Fruit fly (Drosophila melanogaster): ENCODE data around the gene CG3349.

- TF ChIP-seq Mnt (GFP tag; optimal IDR thresholded peaks at IDR 0.05) = no peak
- TF ChIP-seq CG7045 (GFP tag; optimal IDR thresholded peaks at IDR 0.05) = no peak
- TF ChIP-seq CG5204 (GFP tag; optimal IDR thresholded peaks at IDR 0.05) = no peak
- no peak for TF ChIP-seq CG7101 (tag; optimal IDR thresholded peaks at IDR 0.05)
- TF ChIP-seq CG33017 (tag; optimal IDR thresholded peaks at IDR 0.05) = no peak
- TF ChIP-seq ovo (GFP tag; optimal IDR thresholded peaks at IDR 0.05) = no peak
- no peak for TF ChIP-seq CG11617 (GFP tag; optimal IDR thresholded peaks at IDR 0.05)
- no peak for TF ChIP-seq toe (GFP tag; optimal IDR thresholded peaks at IDR 0.05)
- no peak for TF ChIP-seq CG1620 (GFP tag; optimal IDR thresholded peaks at IDR 0.05)
- no peak for TF ChIP-seq kay (GFP tag; ENCODE audit: borderline replicate concordance)
- no peak for TF ChIP-seq Clk (GFP tag; optimal IDR thresholded peaks at IDR 0.05)
- no peak for TF ChIP-seq pad (GFP tag; optimal IDR thresholded peaks at IDR 0.05)
- no peak for TF ChIP-seq Hr96 (GFP tag; optimal IDR thresholded peaks at IDR 0.05)
- TF ChIP-seq CG12768 (GFP tag; optimal IDR thresholded peaks at IDR 0.05) = no peak
Measured at dm6 chr3L:14989879-14990278, 10.5 kb downstream of the CG3349 start.

Data from whole organism, adult.